Fruit fly (Drosophila melanogaster) whole organism, embryonic: ENCODE measurements around the gene stwl.

Experiments
- Adf1 ChIP-seq: fragments of 200-800 bp; sonication (Bioruptor generic); IDR thresholded peaks from 2 replicates; pipeline ENCODE4 v1.3.6; 2022; ENCODE audit warnings: missing biosample characterization, missing genetic modification characterization
- Blimp-1 ChIP-seq: fragments of 200-800 bp; sonication (Bioruptor generic); optimal IDR thresholded peaks from 3 replicates; lab custom pipeline; 2018; ENCODE audit warnings: missing biosample characterization, missing genetic modification characterization, mild to moderate bottlenecking, moderate library complexity, missing genetic modification reagents
- Bteb2 ChIP-seq: fragments of 200-800 bp; sonication (Bioruptor generic); optimal IDR thresholded peaks from 2 replicates; lab custom pipeline; 2016; ENCODE audit warnings: missing biosample characterization, missing genetic modification characterization
- CG1024 ChIP-seq: fragments of 200-800 bp; sonication (Bioruptor generic); IDR thresholded peaks from 2 replicates; pipeline ENCODE4 v1.3.6; 2022; ENCODE audit warnings: missing biosample characterization, missing genetic modification characterization
- CG10267 ChIP-seq: fragments of 200-800 bp; sonication (Bioruptor generic); optimal IDR thresholded peaks from 2 replicates; lab custom pipeline; 2018; ENCODE audit warnings: missing biosample characterization, mild to moderate bottlenecking, missing genetic modification characterization, moderate library complexity
- CG10321 ChIP-seq: fragments of 200-800 bp; sonication (Bioruptor generic); IDR thresholded peaks from 2 replicates; pipeline ENCODE4 v1.3.6; 2022; ENCODE audit warnings: missing biosample characterization, missing genetic modification characterization
- CG10431 ChIP-seq: fragments of 200-800 bp; sonication (Bioruptor generic); optimal IDR thresholded peaks from 3 replicates; lab custom pipeline; 2018; ENCODE audit warnings: missing biosample characterization, mild to moderate bottlenecking, missing genetic modification characterization
- CG11085 ChIP-seq: fragments of 200-800 bp; sonication (Bioruptor generic); IDR thresholded peaks from 2 replicates; pipeline ENCODE4 v1.3.6; 2022; ENCODE audit warnings: missing biosample characterization, missing genetic modification characterization
- CG11398 ChIP-seq: fragments of 200-800 bp; sonication (Bioruptor generic); optimal IDR thresholded peaks from 2 replicates; lab custom pipeline; 2016; ENCODE audit warnings: missing biosample characterization, missing genetic modification characterization
- CG11695 ChIP-seq: fragments of 200-800 bp; sonication (Bioruptor generic); IDR thresholded peaks from 3 replicates; pipeline ENCODE4 v1.3.6; 2022; ENCODE audit warnings: missing biosample characterization, missing genetic modification characterization
- CG12155 ChIP-seq: fragments of 200-800 bp; sonication (Bioruptor generic); optimal IDR thresholded peaks from 3 replicates; lab custom pipeline; 2016; ENCODE audit warnings: missing biosample characterization, missing genetic modification characterization
- CG12299 ChIP-seq: fragments of 200-800 bp; sonication (Bioruptor generic); optimal IDR thresholded peaks from 2 replicates; lab custom pipeline; 2018; ENCODE audit warnings: missing biosample characterization, mild to moderate bottlenecking, missing genetic modification characterization
- CG12659 ChIP-seq: fragments of 200-800 bp; sonication (Bioruptor generic); optimal IDR thresholded peaks from 3 replicates; lab custom pipeline; 2017; ENCODE audit warnings: mild to moderate bottlenecking, missing biosample characterization, missing genetic modification reagents, missing genetic modification characterization
- CG13296 ChIP-seq: fragments of 200-800 bp; sonication (Bioruptor generic); optimal IDR thresholded peaks from 3 replicates; lab custom pipeline; 2018; ENCODE audit warnings: missing biosample characterization, mild to moderate bottlenecking, missing genetic modification characterization
- CG13624 ChIP-seq: fragments of 200-800 bp; sonication (Bioruptor generic); optimal IDR thresholded peaks from 2 replicates; lab custom pipeline; 2016; ENCODE audit warnings: missing biosample characterization, missing genetic modification characterization
- CG13775 ChIP-seq: fragments of 200-800 bp; sonication (Bioruptor generic); optimal IDR thresholded peaks from 3 replicates; lab custom pipeline; 2017; ENCODE audit warnings: missing biosample characterization, mild to moderate bottlenecking, missing genetic modification characterization
- CG14050 ChIP-seq: fragments of 200-800 bp; sonication (Bioruptor generic); IDR thresholded peaks from 3 replicates; pipeline ENCODE4 v1.3.6; 2022; ENCODE audit warnings: missing biosample characterization, missing genetic modification characterization
- CG17361 ChIP-seq: fragments of 200-800 bp; sonication (Bioruptor generic); IDR thresholded peaks from 3 replicates; pipeline ENCODE4 v1.3.6; 2022; ENCODE audit warnings: missing biosample characterization, missing genetic modification characterization
- CG18476 ChIP-seq: fragments of 200-800 bp; sonication (Bioruptor generic); optimal IDR thresholded peaks from 2 replicates; lab custom pipeline; 2016; ENCODE audit warnings: missing biosample characterization, mild to moderate bottlenecking, missing genetic modification characterization
- CG2202 ChIP-seq: fragments of 200-800 bp; sonication (Bioruptor generic); optimal IDR thresholded peaks from 2 replicates; lab custom pipeline; 2018; ENCODE audit warnings: missing biosample characterization, mild to moderate bottlenecking, missing genetic modification characterization
- CG33557 ChIP-seq: fragments of 200-800 bp; sonication (Bioruptor generic); optimal IDR thresholded peaks from 2 replicates; lab custom pipeline; 2019; ENCODE audit warnings: missing biosample characterization, mild to moderate bottlenecking, missing genetic modification characterization, moderate library complexity
- CG3847 ChIP-seq: fragments of 200-800 bp; sonication (Bioruptor generic); IDR thresholded peaks from 2 replicates; pipeline ENCODE4 v1.3.6; 2022; ENCODE audit warnings: missing biosample characterization, missing genetic modification characterization
- CG42726 ChIP-seq: fragments of 200-800 bp; sonication (Bioruptor generic); IDR thresholded peaks from 2 replicates; pipeline ENCODE4 v1.3.6; 2022; ENCODE audit warnings: missing biosample characterization, missing genetic modification characterization; ENCODE audit not compliant: partially characterized antibody
- CG4360 ChIP-seq: fragments of 200-800 bp; sonication (Bioruptor generic); IDR thresholded peaks from 2 replicates; pipeline ENCODE4 v1.3.6; 2022; ENCODE audit warnings: missing biosample characterization, missing genetic modification characterization
- CG6654 ChIP-seq: fragments of 200-800 bp; sonication (Bioruptor generic); optimal IDR thresholded peaks from 2 replicates; lab custom pipeline; 2017; ENCODE audit warnings: missing biosample characterization, mild to moderate bottlenecking, missing genetic modification characterization
- CG6813 ChIP-seq: fragments of 200-800 bp; sonication (Bioruptor generic); optimal IDR thresholded peaks from 2 replicates; lab custom pipeline; 2017; ENCODE audit warnings: missing biosample characterization, missing genetic modification characterization, mild to moderate bottlenecking, moderate library complexity, missing genetic modification reagents
- Dek ChIP-seq: fragments of 200-800 bp; sonication (Bioruptor generic); optimal IDR thresholded peaks from 3 replicates; lab custom pipeline; 2019; ENCODE audit warnings: missing biosample characterization, mild to moderate bottlenecking, missing genetic modification characterization, moderate library complexity
- Doc2 ChIP-seq: fragments of 200-800 bp; sonication (Bioruptor generic); IDR thresholded peaks from 2 replicates; pipeline ENCODE4 v1.3.6; 2022; ENCODE audit warnings: missing biosample characterization, missing genetic modification characterization
- HLH3B ChIP-seq: fragments of 200-800 bp; sonication (Bioruptor generic); IDR thresholded peaks from 2 replicates; pipeline ENCODE4 v1.3.6; 2022; ENCODE audit warnings: missing biosample characterization, missing genetic modification characterization
- Max ChIP-seq: fragments of 200-800 bp; sonication (Bioruptor generic); optimal IDR thresholded peaks from 2 replicates; lab custom pipeline; 2016; ENCODE audit warnings: missing biosample characterization, mild to moderate bottlenecking, missing genetic modification characterization
- Rfx ChIP-seq: fragments of 200-800 bp; sonication (Bioruptor generic); IDR thresholded peaks from 2 replicates; pipeline ENCODE4 v1.3.6; 2022; ENCODE audit warnings: missing biosample characterization, missing genetic modification characterization
- Six4 ChIP-seq: fragments of 200-800 bp; sonication (Bioruptor generic); optimal IDR thresholded peaks from 2 replicates; lab custom pipeline; 2016; ENCODE audit warnings: missing biosample characterization, missing genetic modification characterization
- bbx ChIP-seq: fragments of 200-800 bp; sonication (Bioruptor generic); IDR thresholded peaks from 2 replicates; pipeline ENCODE4 v1.3.6; 2022; ENCODE audit warnings: missing biosample characterization, missing genetic modification characterization; ENCODE audit not compliant: partially characterized antibody
- caup ChIP-seq: fragments of 200-800 bp; sonication (Bioruptor generic); optimal IDR thresholded peaks from 3 replicates; lab custom pipeline; 2017; ENCODE audit warnings: missing biosample characterization, mild to moderate bottlenecking, missing genetic modification characterization, moderate library complexity; ENCODE audit not compliant: severe bottlenecking
- en ChIP-seq: fragments of 200-800 bp; sonication (Bioruptor generic); optimal IDR thresholded peaks from 2 replicates; lab custom pipeline; 2016; ENCODE audit warnings: missing biosample characterization, missing genetic modification characterization
- gro ChIP-seq: fragments of 200-800 bp; sonication (Bioruptor generic); optimal IDR thresholded peaks from 2 replicates; lab custom pipeline; 2016; ENCODE audit warnings: missing biosample characterization, missing genetic modification characterization
- gsb ChIP-seq: fragments of 200-800 bp; sonication (Bioruptor generic); IDR thresholded peaks from 2 replicates; pipeline ENCODE4 v1.3.6; 2022; ENCODE audit warnings: missing biosample characterization, missing genetic modification characterization
- kay ChIP-seq: fragments of 200-800 bp; sonication (Bioruptor generic); optimal IDR thresholded peaks from 2 replicates; lab custom pipeline; 2016; ENCODE audit warnings: missing biosample characterization, missing genetic modification characterization
- lmd ChIP-seq: fragments of 200-800 bp; sonication (Bioruptor generic); IDR thresholded peaks from 2 replicates; pipeline ENCODE4 v1.3.6; 2022; ENCODE audit warnings: missing biosample characterization, missing genetic modification characterization
- nerfin-2 ChIP-seq: fragments of 200-800 bp; sonication (Bioruptor generic); IDR thresholded peaks from 2 replicates; pipeline ENCODE4 v1.3.6; 2022; ENCODE audit warnings: missing biosample characterization, missing genetic modification characterization; ENCODE audit not compliant: partially characterized antibody
- otp ChIP-seq: fragments of 200-800 bp; sonication (Bioruptor generic); IDR thresholded peaks from 3 replicates; pipeline ENCODE4, ENCODE4 v1.3.6; 2022; ENCODE audit warnings: missing biosample characterization, missing genetic modification characterization
- schlank ChIP-seq: fragments of 200-800 bp; sonication (Bioruptor generic); optimal IDR thresholded peaks from 2 replicates; lab custom pipeline; 2018; ENCODE audit warnings: missing biosample characterization, mild to moderate bottlenecking, missing genetic modification characterization
- sd ChIP-seq: fragments of 200-800 bp; sonication (Bioruptor generic); optimal IDR thresholded peaks from 3 replicates; lab custom pipeline; 2018; ENCODE audit warnings: missing biosample characterization, mild to moderate bottlenecking, missing genetic modification characterization, moderate library complexity
- sima ChIP-seq: fragments of 200-800 bp; sonication (Bioruptor generic); optimal IDR thresholded peaks from 2 replicates; lab custom pipeline; 2016; ENCODE audit warnings: missing biosample characterization, missing genetic modification characterization
- sna ChIP-seq: fragments of 200-800 bp; sonication (Bioruptor generic); IDR thresholded peaks from 2 replicates; pipeline ENCODE4 v1.3.6; 2022; ENCODE audit warnings: missing biosample characterization, missing genetic modification characterization; ENCODE audit not compliant: partially characterized antibody
- twi ChIP-seq: fragments of 200-800 bp; optimal IDR thresholded peaks from 2 replicates; lab custom pipeline; 2019; ENCODE audit warnings: missing biosample characterization, mild to moderate bottlenecking, missing genetic modification characterization, moderate library complexity
- vfl ChIP-seq: fragments of 200-800 bp; sonication (Bioruptor generic); optimal IDR thresholded peaks from 2 replicates; lab custom pipeline; 2016; ENCODE audit warnings: missing biosample characterization, missing genetic modification characterization
- wor ChIP-seq: fragments of 200-800 bp; sonication (Bioruptor generic); IDR thresholded peaks from 2 replicates; pipeline ENCODE4 v1.3.6; 2022; ENCODE audit warnings: missing biosample characterization, missing genetic modification characterization
- zfh1 ChIP-seq: fragments of 200-800 bp; sonication (Bioruptor generic); IDR thresholded peaks from 3 replicates; pipeline ENCODE4 v1.3.6; 2022; ENCODE audit warnings: missing biosample characterization, missing genetic modification characterization

stwl gene

DNA sequence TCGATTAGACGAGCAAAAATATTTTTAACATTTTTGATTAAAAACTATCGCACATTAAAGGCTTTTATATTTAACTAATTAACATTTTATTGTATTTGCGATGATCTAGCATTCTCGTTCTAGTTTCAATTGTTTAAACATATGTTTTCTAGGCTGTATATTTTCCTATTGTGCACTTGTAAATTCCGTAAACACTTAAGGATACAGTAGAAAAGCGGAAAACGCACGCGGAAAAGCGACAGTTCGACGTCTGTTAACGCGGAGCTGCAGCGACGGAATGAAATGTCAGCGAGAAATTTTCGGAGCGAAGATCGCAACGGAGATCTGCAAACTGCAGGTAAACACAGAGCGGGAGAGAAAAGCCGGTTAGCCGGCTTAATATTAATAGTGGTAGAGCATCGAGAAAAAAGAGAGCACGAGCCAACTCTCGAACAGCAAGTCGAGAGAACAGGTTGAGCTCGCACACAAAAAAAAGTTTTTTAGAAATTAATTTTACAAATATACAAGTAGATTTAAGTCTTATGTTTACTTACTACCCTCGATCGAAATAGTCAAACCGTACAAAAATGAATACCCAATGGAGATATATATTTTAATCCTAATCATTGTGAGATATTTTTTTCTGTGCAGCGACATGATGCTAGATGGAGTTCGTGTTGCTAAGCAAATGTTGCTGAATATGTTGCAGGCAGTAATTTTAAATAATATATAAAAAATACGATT is 38.7 kb upstream of the stwl start (continued):
- TF ChIP-seq CG12299 (peak; percentile 82), CG42726 (GFP tag; lab: Robert Waterston, UW) (no peak), sima (GFP tag; lab: Kevin White, UChicago) (peak; percentile 52), CG11398 (GFP tag; lab: Kevin White, UChicago) (peak; percentile 54), CG10431 (GFP tag; lab: Kevin White, UChicago) (peak; percentile 51), CG14050 (GFP tag; lab: Robert Waterston, UW) (peak; percentile 91), Blimp-1 (GFP tag; lab: Kevin White, UChicago) (peak; percentile 92), CG17361 (GFP tag; lab: Robert Waterston, UW) (peak; percentile 94), CG10267 (tag; lab: Kevin White, UChicago) (peak; percentile 93), twi (tag; lab: Kevin White, UChicago) (peak; percentile 86), Six4 (GFP tag; lab: Kevin White, UChicago) (peak; percentile 86), nerfin-2 (GFP tag; lab: Robert Waterston, UW) (no peak), CG10321 (GFP tag; lab: Robert Waterston, UW) (peak; percentile 61; the same call in 1 of the 2 replicates), otp (GFP tag; lab: Robert Waterston, UW) (peak; percentile 95), Bteb2 (GFP tag; lab: Kevin White, UChicago) (peak; percentile 49), CG4360 (peak; percentile 70), bbx (GFP tag; lab: Robert Waterston, UW) (no peak), CG12155 (GFP tag; lab: Kevin White, UChicago) (peak; percentile 78), vfl (GFP tag; lab: Kevin White, UChicago) (peak; percentile 65), CG1024 (GFP tag; lab: Robert Waterston, UW) (peak; percentile 85), sd (tag; lab: Kevin White, UChicago) (peak; percentile 57), schlank (tag; lab: Kevin White, UChicago) (no peak), CG13775 (GFP tag; lab: Kevin White, UChicago) (peak; percentile 89), HLH3B (GFP tag; lab: Robert Waterston, UW) (peak; percentile 93), Rfx (GFP tag; lab: Robert Waterston, UW) (peak; percentile 86), sna (no peak), CG6813 (GFP tag; lab: Kevin White, UChicago) (peak; percentile 89), CG13624 (GFP tag; lab: Kevin White, UChicago) (peak; percentile 77), zfh1 (peak; percentile 95), CG3847 (GFP tag; lab: Robert Waterston, UW) (no peak; the same call in 1 of the 2 replicates), CG6654 (GFP tag; lab: Kevin White, UChicago) (peak; percentile 53), CG33557 (GFP tag; lab: Kevin White, UChicago) (peak; percentile 90), CG11085 (GFP tag; lab: Robert Waterston, UW) (0 out of 2 replicates have a peak, but pooled peaks have one; percentile 51), kay (GFP tag; lab: Kevin White, UChicago) (peak; percentile 77), Dek (tag; lab: Kevin White, UChicago) (peak; percentile 81), wor (GFP tag; lab: Robert Waterston, UW) (peak; percentile 74), CG12659 (GFP tag; lab: Kevin White, UChicago) (peak; percentile 89), CG2202 (tag; lab: Kevin White, UChicago) (peak; percentile 95), CG11695 (GFP tag; lab: Robert Waterston, UW) (peak; percentile 92), Adf1 (GFP tag; lab: Robert Waterston, UW) (no peak), caup (GFP tag; lab: Kevin White, UChicago) (peak; percentile 77), CG18476 (GFP tag; lab: Kevin White, UChicago) (peak; percentile 86), lmd (GFP tag; lab: Robert Waterston, UW) (peak; percentile 83; the same call in 1 of the 2 replicates), gro (peak; percentile 15), Max (GFP tag; lab: Kevin White, UChicago) (peak; percentile 84), Doc2 (peak; percentile 45; the same call in 1 of the 2 replicates), CG13296 (GFP tag; lab: Kevin White, UChicago) (peak; percentile 77), gsb (GFP tag; lab: Robert Waterston, UW) (peak; percentile 77), en (GFP tag; lab: Kevin White, UChicago) (peak; percentile 83)
